Fruit fly (Drosophila melanogaster) whole organism, embryonic: ENCODE measurements around the gene CG13471.
A peak's percentile ranks its signal among the peaks of the same experiment; 100 is the strongest.

ENCODE experiments used
- Adf1 ChIP-seq: fragments of 200-800 bp; sonication (Bioruptor generic); IDR thresholded peaks from 2 replicates; pipeline ENCODE4 v1.3.6; 2022; ENCODE audit warnings: missing biosample characterization, missing genetic modification characterization
- Antp ChIP-seq: fragments of 200-800 bp; sonication (Bioruptor generic); optimal IDR thresholded peaks from 3 replicates; lab custom pipeline; 2016; ENCODE audit warnings: missing biosample characterization, missing genetic modification characterization
- CG10147 ChIP-seq: fragments of 200-800 bp; sonication (Bioruptor generic); optimal IDR thresholded peaks from 2 replicates; lab custom pipeline; 2019; ENCODE audit warnings: missing biosample characterization, mild to moderate bottlenecking, missing genetic modification characterization, moderate library complexity
- CG10462 ChIP-seq: fragments of 200-800 bp; sonication (Bioruptor generic); optimal IDR thresholded peaks from 2 replicates; lab custom pipeline; 2016; ENCODE audit warnings: missing biosample characterization, missing genetic modification characterization
- CG1233 ChIP-seq: fragments of 200-800 bp; sonication (Bioruptor generic); optimal IDR thresholded peaks from 4 replicates; lab custom pipeline; 2018; ENCODE audit warnings: missing biosample characterization, mild to moderate bottlenecking, missing genetic modification characterization
- CG14441 ChIP-seq: fragments of 200-800 bp; sonication (Bioruptor generic); IDR thresholded peaks from 2 replicates; pipeline ENCODE4 v1.3.6; 2022; ENCODE audit warnings: missing biosample characterization, missing genetic modification characterization
- CG14860 ChIP-seq: fragments of 200-800 bp; sonication (Bioruptor generic); IDR thresholded peaks from 3 replicates; pipeline ENCODE4 v1.3.6; 2022; ENCODE audit warnings: missing biosample characterization, missing genetic modification characterization; ENCODE audit not compliant: partially characterized antibody
- CG15479 ChIP-seq: fragments of 200-800 bp; sonication (Bioruptor generic); optimal IDR thresholded peaks from 3 replicates; lab custom pipeline; 2019; ENCODE audit warnings: missing biosample characterization, mild to moderate bottlenecking, missing genetic modification characterization, moderate library complexity
- CG15514 ChIP-seq: fragments of 200-800 bp; sonication (Bioruptor generic); optimal IDR thresholded peaks from 3 replicates; lab custom pipeline; 2017; ENCODE audit warnings: missing biosample characterization, missing genetic modification characterization, mild to moderate bottlenecking, moderate library complexity, missing genetic modification reagents
- CG15601 ChIP-seq: fragments of 200-800 bp; sonication (Bioruptor generic); optimal IDR thresholded peaks from 3 replicates; lab custom pipeline; 2019; ENCODE audit warnings: missing biosample characterization, mild to moderate bottlenecking, missing genetic modification characterization, moderate library complexity
- CG17361 ChIP-seq: fragments of 200-800 bp; sonication (Bioruptor generic); IDR thresholded peaks from 3 replicates; pipeline ENCODE4 v1.3.6; 2022; ENCODE audit warnings: missing biosample characterization, missing genetic modification characterization
- CG17612 ChIP-seq: fragments of 200-800 bp; sonication (Bioruptor generic); IDR thresholded peaks from 2 replicates; pipeline ENCODE4 v1.3.6; 2022; ENCODE audit warnings: missing biosample characterization, missing genetic modification characterization
- CG32532 ChIP-seq: fragments of 200-800 bp; sonication (Bioruptor generic); IDR thresholded peaks from 2 replicates; pipeline ENCODE4 v1.3.6; 2022; ENCODE audit warnings: missing biosample characterization, missing genetic modification characterization
- CG4282 ChIP-seq: fragments of 200-800 bp; sonication (Bioruptor generic); optimal IDR thresholded peaks from 2 replicates; lab custom pipeline; 2016; ENCODE audit warnings: missing biosample characterization, missing genetic modification characterization
- CG6175 ChIP-seq: fragments of 200-800 bp; sonication (Bioruptor generic); IDR thresholded peaks from 3 replicates; pipeline ENCODE4 v1.3.6; 2022; ENCODE audit warnings: missing biosample characterization, missing genetic modification characterization
- CG8359 ChIP-seq: fragments of 200-800 bp; sonication (Bioruptor generic); optimal IDR thresholded peaks from 2 replicates; lab custom pipeline; 2017; ENCODE audit warnings: missing biosample characterization, mild to moderate bottlenecking, missing genetic modification characterization, borderline replicate concordance
- CG9215 ChIP-seq: fragments of 200-800 bp; sonication (Bioruptor generic); IDR thresholded peaks from 2 replicates; pipeline ENCODE4 v1.3.6; 2022; ENCODE audit warnings: missing biosample characterization, missing genetic modification characterization
- CG9797 ChIP-seq: fragments of 200-800 bp; sonication (Bioruptor generic); optimal IDR thresholded peaks from 3 replicates; lab custom pipeline; 2018; ENCODE audit warnings: missing biosample characterization, mild to moderate bottlenecking, missing genetic modification characterization
- Dad ChIP-seq: fragments of 200-800 bp; sonication (Bioruptor generic); optimal IDR thresholded peaks from 3 replicates; lab custom pipeline; 2016; ENCODE audit warnings: missing biosample characterization, missing genetic modification characterization
- Dll ChIP-seq: fragments of 200-800 bp; sonication (Bioruptor generic); IDR thresholded peaks from 4 replicates; pipeline ENCODE4 v1.3.6; 2022; ENCODE audit warnings: missing biosample characterization, missing genetic modification characterization; ENCODE audit not compliant: partially characterized antibody
- E2f2 ChIP-seq: fragments of 200-800 bp; sonication (Bioruptor generic); IDR thresholded peaks from 2 replicates; pipeline ENCODE4 v1.3.6; 2022; ENCODE audit warnings: missing biosample characterization, missing genetic modification characterization
- Eip74EF ChIP-seq, 2 experiments: fragments of 200-800 bp in 1 of 2; fragments of >200 bp in 1 of 2; sonication (Bioruptor generic) in 1 of 2; optimal IDR thresholded peaks; 2 replicates each; lab custom pipeline; 2017 to 2019; ENCODE audit warnings: missing biosample characterization in 2 of 2, missing genetic modification characterization in 2 of 2, mild to moderate bottlenecking in 1 of 2, moderate library complexity in 1 of 2
- H15 ChIP-seq: fragments of 200-800 bp; sonication (Bioruptor generic); IDR thresholded peaks from 3 replicates; pipeline ENCODE4 v1.3.6; 2022; ENCODE audit warnings: missing biosample characterization, missing genetic modification characterization
- Lpt ChIP-seq: fragments of >200 bp; optimal IDR thresholded peaks from 2 replicates; lab custom pipeline; 2018; ENCODE audit warnings: missing biosample characterization, missing genetic modification characterization
- MESR4 ChIP-seq: fragments of 200-800 bp; sonication (Bioruptor generic); optimal IDR thresholded peaks from 2 replicates; lab custom pipeline; 2018; ENCODE audit warnings: missing biosample characterization, mild to moderate bottlenecking, missing genetic modification characterization, moderate library complexity
- Med ChIP-seq: fragments of 200-800 bp; sonication (Bioruptor generic); peaks from one replicate; lab custom pipeline; 2016; ENCODE audit warnings: missing biosample characterization, missing genetic modification characterization, mild to moderate bottlenecking, inconsistent platforms, moderate library complexity
- Mrtf ChIP-seq: fragments of 200-800 bp; sonication (Bioruptor generic); IDR thresholded peaks from 3 replicates; pipeline ENCODE4 v1.3.6; 2022; ENCODE audit warnings: missing biosample characterization, missing genetic modification characterization
- Opbp ChIP-seq: fragments of 200-800 bp; sonication (Bioruptor generic); IDR thresholded peaks from 3 replicates; pipeline ENCODE4 v1.3.6; 2022; ENCODE audit warnings: missing biosample characterization, missing genetic modification characterization; ENCODE audit not compliant: partially characterized antibody
- Rx ChIP-seq: fragments of 200-800 bp; sonication (Bioruptor generic); IDR thresholded peaks from 2 replicates; pipeline ENCODE4 v1.3.6; 2022; ENCODE audit warnings: missing biosample characterization, missing genetic modification characterization
- Side ChIP-seq: fragments of 200-800 bp; sonication (Bioruptor generic); optimal IDR thresholded peaks from 2 replicates; lab custom pipeline; 2016; ENCODE audit warnings: missing biosample characterization, missing genetic modification characterization
- Xrp1 ChIP-seq: fragments of 200-800 bp; sonication (Bioruptor generic); IDR thresholded peaks from 2 replicates; pipeline ENCODE4 v1.3.6; 2022; ENCODE audit warnings: missing biosample characterization, missing genetic modification characterization
- ac ChIP-seq: fragments of 200-800 bp; sonication (Bioruptor generic); optimal IDR thresholded peaks from 3 replicates; lab custom pipeline; 2017; ENCODE audit warnings: missing biosample characterization, mild to moderate bottlenecking, missing genetic modification characterization
- amos ChIP-seq: fragments of 200-800 bp; sonication (Bioruptor generic); IDR thresholded peaks from 2 replicates; pipeline ENCODE4 v1.3.6; 2022; ENCODE audit warnings: missing biosample characterization, missing genetic modification characterization; ENCODE audit not compliant: partially characterized antibody
- ato ChIP-seq: fragments of 200-800 bp; sonication (Bioruptor generic); IDR thresholded peaks from 2 replicates; pipeline ENCODE4 v1.3.6; 2022; ENCODE audit warnings: missing biosample characterization, missing genetic modification characterization; ENCODE audit not compliant: partially characterized antibody
- az2 ChIP-seq: fragments of 200-800 bp; sonication (Bioruptor generic); optimal IDR thresholded peaks from 3 replicates; lab custom pipeline; 2016; ENCODE audit warnings: missing biosample characterization, missing genetic modification characterization
- bcd ChIP-seq: fragments of 200-800 bp; sonication (Bioruptor generic); optimal IDR thresholded peaks from 2 replicates; lab custom pipeline; 2017; ENCODE audit warnings: missing biosample characterization, mild to moderate bottlenecking, missing genetic modification characterization
- bigmax ChIP-seq: fragments of 200-800 bp; sonication (Bioruptor generic); optimal IDR thresholded peaks from 2 replicates; lab custom pipeline; 2018; ENCODE audit warnings: missing biosample characterization, mild to moderate bottlenecking, missing genetic modification characterization
- btn ChIP-seq: fragments of 200-800 bp; sonication (Bioruptor generic); optimal IDR thresholded peaks from 2 replicates; lab custom pipeline; 2016; ENCODE audit warnings: missing biosample characterization, missing genetic modification characterization
- cg ChIP-seq: fragments of 200-800 bp; sonication (Bioruptor generic); optimal IDR thresholded peaks from 3 replicates; lab custom pipeline; 2019; ENCODE audit warnings: missing biosample characterization, mild to moderate bottlenecking, missing genetic modification characterization, moderate library complexity
- ci ChIP-seq: fragments of 200-800 bp; sonication (Bioruptor generic); IDR thresholded peaks from 3 replicates; pipeline ENCODE4 v1.3.6; 2022; ENCODE audit warnings: missing biosample characterization, missing genetic modification characterization
- dan ChIP-seq: fragments of 200-800 bp; sonication (Bioruptor generic); IDR thresholded peaks from 2 replicates; pipeline ENCODE4 v1.3.6; 2022; ENCODE audit warnings: missing biosample characterization, missing genetic modification characterization
- fd102C ChIP-seq: fragments of 200-800 bp; sonication (Bioruptor generic); optimal IDR thresholded peaks from 2 replicates; lab custom pipeline; 2018; ENCODE audit warnings: missing biosample characterization, mild to moderate bottlenecking, missing genetic modification characterization, moderate library complexity
- nerfin-1 ChIP-seq: fragments of 200-800 bp; sonication (Bioruptor generic); optimal IDR thresholded peaks from 3 replicates; lab custom pipeline; 2019; ENCODE audit warnings: missing biosample characterization, mild to moderate bottlenecking, missing genetic modification characterization, moderate library complexity
- odd ChIP-seq: fragments of 200-800 bp; sonication (Bioruptor generic); optimal IDR thresholded peaks from 2 replicates; lab custom pipeline; 2017; ENCODE audit warnings: missing biosample characterization, mild to moderate bottlenecking, missing genetic modification characterization
- otp ChIP-seq: fragments of 200-800 bp; sonication (Bioruptor generic); IDR thresholded peaks from 3 replicates; pipeline ENCODE4, ENCODE4 v1.3.6; 2022; ENCODE audit warnings: missing biosample characterization, missing genetic modification characterization
- pan ChIP-seq, 4 experiments: fragments of >200 bp in 3 of 4; fragments of 200-800 bp in 1 of 4; sonication (Bioruptor generic) in 1 of 4; optimal IDR thresholded peaks in 3 of 4; IDR thresholded peaks in 1 of 4; 2 replicates each; pipeline versions ENCODE4 v1.3.6 to Lab custom; 2017 to 2022; ENCODE audit warnings: missing biosample characterization in 2 of 4, missing genetic modification characterization in 2 of 4, mixed read lengths in 1 of 4
- psq ChIP-seq: fragments of 200-800 bp; sonication (Bioruptor generic); optimal IDR thresholded peaks from 2 replicates; lab custom pipeline; 2017; ENCODE audit warnings: missing biosample characterization, missing genetic modification characterization
- twi ChIP-seq: fragments of 200-800 bp; optimal IDR thresholded peaks from 2 replicates; lab custom pipeline; 2019; ENCODE audit warnings: missing biosample characterization, mild to moderate bottlenecking, missing genetic modification characterization, moderate library complexity

CG13471 gene

dm6 chr3L:14756724-14757463 lies 23.6 kb upstream of the CG13471 start (continued):
- TF ChIP-seq CG15601 (tag; lab: Kevin White, UChicago) (peak; percentile 31), nerfin-1 (peak; percentile 59), Adf1 (GFP tag; lab: Robert Waterston, UW) (peak; percentile 80), CG9797 (GFP tag; lab: Kevin White, UChicago) (no peak), bigmax (GFP tag; lab: Kevin White, UChicago) (peak; percentile 97), CG4282 (peak; percentile 88), MESR4 (GFP tag; lab: Kevin White, UChicago) (peak; percentile 19), Med (GFP tag; lab: Kevin White, UChicago) (peak; percentile 98), CG15479 (no peak), fd102C (GFP tag; lab: Kevin White, UChicago) (no peak), H15 (GFP tag; lab: Robert Waterston, UW) (peak; percentile 89), pan (optimal IDR thresholded peaks at IDR 0.05; lab: Kevin White, UChicago) (no peak), pan (GFP tag; optimal IDR thresholded peaks at IDR 0.05 in 1 of 2, IDR thresholded peaks at IDR 0.05 in 1 of 2) (peak in 1 of 2 experiments; percentile 93), Eip74EF (GFP tag; optimal IDR thresholded peaks at IDR 0.05; lab: Kevin White, UChicago) (peak in 1 of 2 experiments; percentile 72), Opbp (GFP tag; lab: Robert Waterston, UW) (0 out of 3 replicates have a peak, but pooled peaks have one; percentile 33), amos (GFP tag; lab: Robert Waterston, UW) (no peak), bcd (GFP tag; lab: Kevin White, UChicago) (peak; percentile 92), CG14860 (GFP tag; lab: Robert Waterston, UW) (no peak), CG10462 (GFP tag; lab: Kevin White, UChicago) (peak; percentile 78), twi (tag; lab: Kevin White, UChicago) (peak; percentile 49), ci (GFP tag; lab: Robert Waterston, UW) (peak; percentile 96), psq (GFP tag; lab: Kevin White, UChicago) (peak; percentile 73), CG17612 (GFP tag; lab: Robert Waterston, UW) (peak; percentile 82), CG8359 (peak; percentile 55), ac (GFP tag; lab: Kevin White, UChicago) (peak; percentile 30), CG32532 (GFP tag; lab: Robert Waterston, UW) (peak; percentile 96), Mrtf (GFP tag; lab: Robert Waterston, UW) (peak; percentile 89), CG6175 (peak; percentile 85), CG9215 (GFP tag; lab: Robert Waterston, UW) (peak; percentile 87), ato (GFP tag; lab: Robert Waterston, UW) (no peak), CG17361 (GFP tag; lab: Robert Waterston, UW) (peak; percentile 80), otp (peak; percentile 86), Dll (GFP tag; lab: Robert Waterston, UW) (0 out of 4 replicates have a peak, but pooled peaks have one; percentile 29), E2f2 (GFP tag; lab: Robert Waterston, UW) (peak; percentile 64; the same call in 1 of the 2 replicates), Xrp1 (GFP tag; lab: Robert Waterston, UW) (peak; percentile 88), Dad (GFP tag; lab: Kevin White, UChicago) (peak; percentile 84), odd (GFP tag; lab: Kevin White, UChicago) (peak; percentile 72), Side (GFP tag; lab: Kevin White, UChicago) (peak; percentile 82), Rx (peak; percentile 88), cg (GFP tag; lab: Kevin White, UChicago) (peak; percentile 6), Antp (GFP tag; lab: Kevin White, UChicago) (peak; percentile 97), btn (GFP tag; lab: Kevin White, UChicago) (peak; percentile 73), CG10147 (GFP tag; lab: Kevin White, UChicago) (peak; percentile 72), CG1233 (GFP tag; lab: Kevin White, UChicago) (peak; percentile 80), CG14441 (peak; percentile 90), Lpt (GFP tag; lab: Kevin White, UChicago) (no peak), CG15514 (GFP tag; lab: Kevin White, UChicago) (peak; percentile 78), dan (GFP tag; lab: Robert Waterston, UW) (no peak), az2 (peak; percentile 90)
